Fruit fly (Drosophila melanogaster): Measurements from ENCODE around the gene CG5885.
A peak's percentile ranks its signal among the peaks of the same experiment; 100 is the strongest.

CG5885 gene

DNA sequence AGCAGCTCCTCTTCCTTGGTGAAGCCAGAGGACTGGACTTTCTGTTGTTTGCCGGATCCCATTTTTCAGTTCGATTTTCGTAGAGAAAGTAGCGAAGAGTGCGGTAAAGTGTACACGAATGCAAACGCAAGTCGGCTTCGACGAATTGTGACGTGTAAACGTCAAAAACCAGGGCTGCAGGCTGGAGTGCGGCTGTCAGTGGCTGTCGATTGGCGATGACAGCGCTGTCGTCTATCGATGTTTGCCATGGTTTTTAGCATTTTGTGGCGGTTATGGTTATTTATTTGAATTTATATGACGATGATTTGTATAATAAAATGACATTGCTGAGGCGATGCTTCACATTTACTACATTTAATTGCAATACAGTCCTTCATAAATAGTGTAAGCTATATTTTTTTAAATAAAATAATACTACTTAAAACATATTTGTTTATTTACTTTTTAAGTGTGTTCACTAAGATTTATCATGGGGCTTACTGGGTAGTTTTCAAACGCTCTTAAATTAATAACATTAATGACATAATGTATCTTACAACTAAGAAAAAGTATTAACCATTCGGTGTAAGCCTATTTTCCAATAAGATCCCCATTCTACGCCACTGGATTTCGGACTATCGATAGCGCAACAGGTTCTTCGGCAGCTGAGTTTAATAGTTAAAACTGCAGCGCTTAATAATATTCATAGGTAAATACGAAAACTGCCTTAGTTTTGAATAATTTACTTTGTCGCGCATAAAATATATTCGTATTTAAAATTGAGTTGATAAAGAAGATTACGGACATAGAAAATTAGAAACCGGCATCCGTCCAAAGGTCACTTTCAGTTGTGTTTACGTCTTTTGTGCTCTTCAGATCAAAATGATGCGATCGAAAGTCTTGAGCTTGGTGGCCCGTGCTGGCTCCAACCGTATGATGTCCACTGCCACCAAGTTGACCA, at the start of gene CG5885, which contains the start of gene CG4598 (continued):
- TF ChIP-seq pan (optimal IDR thresholded peaks at IDR 0.05), result no peak
- TF ChIP-seq pan (GFP tag; optimal IDR thresholded peaks at IDR 0.05 in 1 of 2, IDR thresholded peaks at IDR 0.05 in 1 of 2), result peak in 1 of 2 experiments; percentile 64
- no peak for TF ChIP-seq CTCF (GFP tag; optimal IDR thresholded peaks at IDR 0.05)
- no peak for TF ChIP-seq fu2 (GFP tag; optimal IDR thresholded peaks at IDR 0.05)
- peak; percentile 80 for TF ChIP-seq CG15269 (tag; optimal IDR thresholded peaks at IDR 0.05)
- peak; percentile 45 for TF ChIP-seq dmrt11E (tag; optimal IDR thresholded peaks at IDR 0.05)
- peak; percentile 63 for TF ChIP-seq CG11456 (GFP tag; IDR thresholded peaks at IDR 0.05)
- TF ChIP-seq cg (GFP tag; optimal IDR thresholded peaks at IDR 0.05), result no peak
- no peak for TF ChIP-seq abd-A (tag; optimal IDR thresholded peaks at IDR 0.05)
- peak; percentile 40 for TF ChIP-seq maf-S (GFP tag; optimal IDR thresholded peaks at IDR 0.05)
- TF ChIP-seq CG12236 (GFP tag; optimal IDR thresholded peaks at IDR 0.05), result no peak
- TF ChIP-seq CG31365 (tag; optimal IDR thresholded peaks at IDR 0.05), result no peak
- TF ChIP-seq Myb (GFP tag; optimal IDR thresholded peaks at IDR 0.05), result peak; percentile 84
- TF ChIP-seq salm (tag; optimal IDR thresholded peaks at IDR 0.05), result no peak
- TF ChIP-seq Hand (GFP tag; optimal IDR thresholded peaks at IDR 0.05), result no peak
- peak; percentile 72 for TF ChIP-seq vnd (GFP tag; IDR thresholded peaks at IDR 0.05; ENCODE audit: partially characterized antibody)
- peak; percentile 50 for TF ChIP-seq NFAT (GFP tag; IDR thresholded peaks at IDR 0.05)
- peak; percentile 73 for TF ChIP-seq gsb-n (tag; optimal IDR thresholded peaks at IDR 0.05)
- TF ChIP-seq ab (GFP tag; optimal IDR thresholded peaks at IDR 0.05), result no peak
- peak; percentile 58 for TF ChIP-seq CG10979 (tag; optimal IDR thresholded peaks at IDR 0.05)
- TF ChIP-seq lbe (GFP tag; optimal IDR thresholded peaks at IDR 0.05), result peak; percentile 53
- no peak for TF ChIP-seq Dip2 (GFP tag; IDR thresholded peaks at IDR 0.05)
- TF ChIP-seq CG30431 (GFP tag; optimal IDR thresholded peaks at IDR 0.05), result peak; percentile 15
- TF ChIP-seq Side (GFP tag; optimal IDR thresholded peaks at IDR 0.05), result no peak
- TF ChIP-seq CG2712 (tag; optimal IDR thresholded peaks at IDR 0.05), result peak; percentile 61
- peak; percentile 65; the same call in 2 of the 3 replicates for TF ChIP-seq Mrtf (GFP tag; IDR thresholded peaks at IDR 0.05)
- peak; percentile 11 for TF ChIP-seq ems (GFP tag; optimal IDR thresholded peaks at IDR 0.05)
- peak; percentile 71 for TF ChIP-seq CG10267 (tag; optimal IDR thresholded peaks at IDR 0.05)
- peak; percentile 21 for TF ChIP-seq Dip3 (GFP tag; optimal IDR thresholded peaks at IDR 0.05)
- TF ChIP-seq Tbp (GFP tag; optimal IDR thresholded peaks at IDR 0.05), result no peak
- peak; percentile 35; the same call in 1 of the 2 replicates for TF ChIP-seq Rx (GFP tag; IDR thresholded peaks at IDR 0.05)
- no peak for TF ChIP-seq CG17612 (GFP tag; IDR thresholded peaks at IDR 0.05)
- TF ChIP-seq Awh (GFP tag; IDR thresholded peaks at IDR 0.05), result peak; percentile 78
- TF ChIP-seq pnt (GFP tag; optimal IDR thresholded peaks at IDR 0.05), result peak; percentile 55
- TF ChIP-seq CG8388 (GFP tag; optimal IDR thresholded peaks at IDR 0.05), result peak; percentile 68
- no peak for TF ChIP-seq sna (GFP tag; IDR thresholded peaks at IDR 0.05; ENCODE audit: partially characterized antibody)
- TF ChIP-seq corto (GFP tag; optimal IDR thresholded peaks at IDR 0.05), result no peak
- TF ChIP-seq twi (tag; optimal IDR thresholded peaks at IDR 0.05), result peak; percentile 35
- TF ChIP-seq Dad (GFP tag; optimal IDR thresholded peaks at IDR 0.05), result no peak
- TF ChIP-seq Hr39 (optimal IDR thresholded peaks at IDR 0.05), result no peak
- TF ChIP-seq Antp (GFP tag; optimal IDR thresholded peaks at IDR 0.05), result peak; percentile 59
- TF ChIP-seq Trl (optimal IDR thresholded peaks at IDR 0.05), result no peak
- TF ChIP-seq Trl (GFP tag; optimal IDR thresholded peaks at IDR 0.05), result peak; percentile 21
- no peak; the same call in 1 of the 2 replicates for TF ChIP-seq HLH3B (GFP tag; IDR thresholded peaks at IDR 0.05)
- TF ChIP-seq slou (GFP tag; optimal IDR thresholded peaks at IDR 0.05), result peak; percentile 12
- peak; percentile 50 for TF ChIP-seq Adf1 (GFP tag; IDR thresholded peaks at IDR 0.05)
- TF ChIP-seq CG9817 (tag; optimal IDR thresholded peaks at IDR 0.05), result peak; percentile 34
- peak; percentile 82 for TF ChIP-seq knrl (GFP tag; IDR thresholded peaks at IDR 0.05; ENCODE audit: partially characterized antibody)
- peak; percentile 59; the same call in 2 of the 3 replicates for TF ChIP-seq Doc3 (GFP tag; IDR thresholded peaks at IDR 0.05; ENCODE audit: partially characterized antibody)
- peak; percentile 53 for TF ChIP-seq al (GFP tag; IDR thresholded peaks at IDR 0.05)
